Fruit fly (Drosophila melanogaster) ovary, adult (tissue): Measurements from ENCODE around the gene mei-9.
"Not testable (repeated sequence)": the region's sequence is repeated elsewhere in the genome, so short reads cannot be mapped to it uniquely, and the experiment has no call there.

Experiments used
- CG17801 ChIP-seq: fragments of 200-800 bp; optimal IDR thresholded peaks from 2 replicates; lab custom pipeline; 2019; ENCODE audit warnings: missing biosample characterization, mild to moderate bottlenecking, missing genetic modification characterization, moderate library complexity; ENCODE audit not compliant: partially characterized antibody

Gene mei-9

DNA sequence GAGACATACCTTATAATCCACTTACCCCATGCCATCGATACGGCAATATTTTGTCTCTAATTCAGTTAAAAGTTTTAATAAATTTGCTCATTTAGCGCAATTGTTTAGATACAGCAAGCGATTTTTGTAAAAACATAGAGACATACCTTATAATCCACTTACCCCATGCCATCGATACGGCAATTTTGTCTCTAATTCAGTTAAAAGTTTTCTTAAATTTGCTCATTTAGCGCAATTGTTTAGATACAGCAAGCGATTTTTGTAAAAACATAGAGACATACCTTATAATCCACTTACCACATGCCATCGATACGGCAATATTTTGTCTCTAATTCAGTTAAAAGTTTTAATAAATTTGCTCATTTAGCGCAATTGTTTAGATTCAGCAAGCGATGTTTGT is at the start of gene mei-9:
mei-9 (minus strand) TSS at position 101 of the 400 bp plus-strand sequence.
- TF ChIP-seq CG17801 (GFP tag; lab: Kevin White, UChicago): not testable (repeated sequence)

- no peak for TF ChIP-seq CG17801 (GFP tag; lab: Kevin White, UChicago)
These were observed 47.6 kb upstream of the mei-9 start, which contains the start of gene CG3626 for dm6 chrX:4366196-4366595. Gene CG3626 (plus strand): TSS chrX:4366417.

DNA sequence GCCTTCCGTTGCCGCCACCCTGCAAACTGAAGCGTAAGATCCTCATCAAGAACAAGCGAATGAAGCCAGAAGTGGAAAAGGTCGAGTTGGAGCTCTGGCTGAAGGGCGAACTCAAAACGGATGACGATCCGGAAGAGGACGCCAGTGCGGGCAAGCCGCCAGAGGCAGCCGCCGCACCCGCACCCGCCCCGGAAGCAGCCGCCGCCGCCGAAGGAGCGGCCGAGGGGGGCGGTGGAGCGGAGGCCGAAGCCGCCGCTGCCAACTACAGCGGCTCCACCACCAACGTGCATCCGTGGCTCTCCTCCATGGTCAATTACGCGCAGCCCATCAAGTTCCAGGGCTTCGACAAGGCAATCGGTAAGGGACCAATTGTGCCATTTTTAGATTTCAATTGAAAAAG is 39.9 kb upstream of the mei-9 start:
- no peak for TF ChIP-seq CG17801 (GFP tag; lab: Kevin White, UChicago)

DNA sequence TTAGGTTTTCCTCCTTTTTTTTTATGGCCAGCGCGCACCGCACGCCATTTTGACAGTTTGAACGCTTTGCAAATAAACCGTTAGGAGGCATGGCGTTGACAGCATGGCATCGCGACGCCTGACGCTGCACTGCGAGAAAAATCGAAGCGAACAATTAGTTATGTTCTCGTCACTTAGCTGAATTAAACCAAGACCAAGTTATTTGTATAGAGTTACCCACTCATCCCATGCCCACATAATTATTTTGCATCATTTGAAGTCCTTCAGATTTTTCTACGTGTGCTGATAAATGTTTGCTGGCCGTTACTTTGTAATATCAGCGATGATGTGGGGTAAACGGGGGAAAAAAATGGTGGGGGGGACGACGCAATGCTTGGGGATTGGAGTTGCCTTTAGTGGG is 11.2 kb upstream of the mei-9 start:
- TF ChIP-seq CG17801 (GFP tag; lab: Kevin White, UChicago): no peak

- no peak for TF ChIP-seq CG17801 (GFP tag; lab: Kevin White, UChicago)
These were observed 10.8 kb upstream of the mei-9 start, which contains the start of gene CG12693 for dm6 chrX:4329357-4329756. Gene CG12693 (minus strand): TSS chrX:4329457.

DNA sequence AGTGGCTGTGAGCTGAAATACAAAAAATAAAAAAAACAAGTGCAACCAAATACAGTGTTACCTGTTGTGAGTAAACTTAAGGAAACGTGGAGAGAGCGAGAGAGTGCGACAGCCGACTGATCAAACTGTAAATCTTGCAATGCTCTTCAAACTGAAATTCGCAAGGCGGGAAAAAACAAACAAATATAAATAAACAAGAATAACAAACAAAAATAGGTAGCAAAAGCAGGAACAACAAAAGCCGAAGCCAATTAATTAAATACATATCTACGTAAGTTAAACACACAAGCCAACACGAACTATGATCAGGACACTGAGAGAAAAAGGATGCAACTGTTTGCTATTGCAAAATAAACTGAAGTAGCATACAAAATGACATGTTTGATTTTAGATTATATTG is 6.7 kb upstream of the mei-9 start:
- TF ChIP-seq CG17801 (GFP tag; lab: Kevin White, UChicago): no peak

dm6 chrX:4324781-4325180 is 6.2 kb upstream of the mei-9 start:
- TF ChIP-seq CG17801 (GFP tag; lab: Kevin White, UChicago): peak; percentile 100

DNA sequence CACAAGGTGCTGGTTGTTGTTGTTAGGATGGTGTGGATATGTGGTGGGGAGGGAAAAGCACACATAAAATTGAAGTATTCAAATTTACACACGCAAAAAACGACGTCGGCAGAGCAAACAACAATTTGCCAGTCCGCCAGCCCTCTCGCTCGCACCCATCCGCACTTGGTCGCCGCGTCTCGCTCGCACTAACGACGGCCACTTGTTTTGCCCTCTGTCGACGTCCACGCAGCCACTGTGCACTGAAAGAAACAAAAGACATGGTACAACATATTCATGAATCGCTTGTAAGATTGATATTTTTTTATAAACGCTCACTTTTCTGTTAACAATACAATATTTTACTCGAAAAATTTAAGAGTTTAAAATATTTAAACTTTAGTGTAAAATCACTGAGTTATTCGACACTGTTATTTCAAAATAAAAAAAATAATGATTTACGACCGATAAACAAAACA is 5.3 kb upstream of the mei-9 start:
- peak; percentile 84 for TF ChIP-seq CG17801 (GFP tag; lab: Kevin White, UChicago)

- TF ChIP-seq CG17801 (GFP tag; lab: Kevin White, UChicago): peak; percentile 61
These were observed 3.9 kb upstream of the mei-9 start, which contains the start of gene norpA for dm6 chrX:4322234-4323210. Gene norpA (plus strand): TSS chrX:4322626.

DNA sequence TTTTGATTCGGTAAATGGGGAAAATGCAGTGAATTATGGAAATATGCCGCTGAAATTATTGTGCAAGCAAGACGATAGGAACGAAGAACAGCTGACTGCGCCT is 3.4 kb upstream of the mei-9 start, which contains the start of gene mRpL33:
mRpL33 (minus strand) TSS at position 101 of the 103 bp plus-strand sequence.
- TF ChIP-seq CG17801 (GFP tag; lab: Kevin White, UChicago): no peak

- not testable (repeated sequence) for TF ChIP-seq CG17801 (GFP tag; lab: Kevin White, UChicago)
These were observed 639 bp upstream of the mei-9 start, which contains the start of gene NO66 for dm6 chrX:4319240-4319639. Gene NO66 (plus strand): TSS chrX:4319438.

- TF ChIP-seq CG17801 (GFP tag; lab: Kevin White, UChicago): no peak
These were observed 6.9 kb downstream of the mei-9 start, which contains the start of gene CG15579 for dm6 chrX:4311699-4312098. Gene CG15579 (minus strand): TSS chrX:4311799.

dm6 chrX:4305980-4306379 is 12.6 kb downstream of the mei-9 start:
- TF ChIP-seq CG17801 (GFP tag; lab: Kevin White, UChicago): no peak

- no peak for TF ChIP-seq CG17801 (GFP tag; lab: Kevin White, UChicago)
These were observed 16.4 kb downstream of the mei-9 start, which contains the start of gene CG12692 for dm6 chrX:4302246-4302645. Gene CG12692 (minus strand): TSS chrX:4302346.

dm6 chrX:4293418-4293817 is 25.2 kb downstream of the mei-9 start:
- no peak for TF ChIP-seq CG17801 (GFP tag; lab: Kevin White, UChicago)

DNA sequence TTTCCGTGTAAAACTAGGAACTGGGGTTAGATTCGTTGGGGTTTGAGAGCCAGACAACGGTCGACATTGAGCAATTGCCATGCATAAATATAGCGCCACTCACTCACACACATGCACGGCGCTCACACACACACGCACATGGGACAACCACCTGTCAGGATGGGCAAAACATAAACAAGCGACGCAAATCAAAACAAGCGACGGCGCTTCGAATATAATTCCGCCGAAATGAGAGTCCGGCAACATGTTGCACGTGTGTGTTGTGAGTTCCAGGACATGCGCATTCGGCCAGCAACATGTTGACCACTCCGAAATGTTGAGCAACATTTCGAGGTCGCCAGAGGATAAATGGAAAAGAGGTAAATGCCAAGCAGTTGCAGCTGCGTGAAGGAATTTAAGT is 37.8 kb downstream of the mei-9 start:
- TF ChIP-seq CG17801 (GFP tag; lab: Kevin White, UChicago): no peak
